Fruit fly (Drosophila melanogaster): ENCODE data around the gene tkv.

tkv gene

DNA sequence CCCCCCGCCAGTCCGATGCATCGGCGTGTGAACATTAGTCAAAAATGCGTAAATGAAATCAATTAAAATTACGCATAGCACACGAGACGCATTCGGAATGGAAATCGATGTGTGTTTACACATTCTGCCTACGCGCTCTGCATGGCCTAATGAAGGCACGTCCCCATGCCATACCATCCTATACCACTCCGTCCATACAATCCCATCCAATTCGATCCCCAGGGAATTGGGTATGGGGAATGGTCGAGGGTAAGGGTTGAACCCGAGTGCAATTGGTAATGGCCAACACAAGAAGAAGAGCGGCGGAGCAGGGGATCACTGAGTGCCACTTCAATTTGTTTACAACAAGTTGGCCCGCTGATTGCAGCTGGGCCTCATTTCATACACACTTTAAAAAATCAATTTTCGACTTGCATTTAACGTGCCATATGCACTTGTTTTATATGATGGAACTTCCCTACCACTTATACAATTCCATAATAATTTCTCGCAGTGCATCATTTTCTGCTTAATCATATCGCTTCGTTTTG lies 25.8 kb downstream of the tkv start (continued):
- no peak for TF ChIP-seq Bteb2 (GFP tag; optimal IDR thresholded peaks at IDR 0.05)
- peak; percentile 78 for TF ChIP-seq CG1603 (tag; optimal IDR thresholded peaks at IDR 0.05)
- no peak for TF ChIP-seq Trl (optimal IDR thresholded peaks at IDR 0.05)
- TF ChIP-seq Trl (GFP tag; optimal IDR thresholded peaks at IDR 0.05) = no peak
- TF ChIP-seq CG17568 (GFP tag; optimal IDR thresholded peaks at IDR 0.05) = no peak
- peak; percentile 1 for TF ChIP-seq p53 (GFP tag; optimal IDR thresholded peaks at IDR 0.05)
- no peak for TF ChIP-seq C15 (GFP tag; IDR thresholded peaks at IDR 0.05)
- TF ChIP-seq CG12391 (tag; optimal IDR thresholded peaks at IDR 0.05) = peak; percentile 45
- TF ChIP-seq tna (GFP tag; IDR thresholded peaks at IDR 0.05; ENCODE audit: partially characterized antibody) = no peak
- TF ChIP-seq fd102C (GFP tag; optimal IDR thresholded peaks at IDR 0.05) = no peak
- TF ChIP-seq slou (GFP tag; optimal IDR thresholded peaks at IDR 0.05) = no peak
- TF ChIP-seq btn (GFP tag; optimal IDR thresholded peaks at IDR 0.05) = no peak
- no peak for TF ChIP-seq CG15011 (GFP tag; optimal IDR thresholded peaks at IDR 0.05)
- no peak for TF ChIP-seq so (GFP tag; IDR thresholded peaks at IDR 0.05)
- peak; percentile 25 for TF ChIP-seq CG1602 (GFP tag; optimal IDR thresholded peaks at IDR 0.05)
- no peak for TF ChIP-seq CG9437 (GFP tag; optimal IDR thresholded peaks at IDR 0.05)
- TF ChIP-seq dysf (GFP tag; IDR thresholded peaks at IDR 0.05) = no peak; the same call in 2 of the 3 replicates
- no peak for TF ChIP-seq bcd (GFP tag; optimal IDR thresholded peaks at IDR 0.05)
- TF ChIP-seq lola (GFP tag; optimal IDR thresholded peaks at IDR 0.05) = peak in 1 of 3 experiments; percentile 58
- TF ChIP-seq Ssrp (tag; optimal IDR thresholded peaks at IDR 0.05) = no peak
- peak; percentile 41; the same call in 1 of the 2 replicates for TF ChIP-seq CG31441 (GFP tag; IDR thresholded peaks at IDR 0.05)
- TF ChIP-seq CG3726 (GFP tag; IDR thresholded peaks at IDR 0.05) = no peak
- TF ChIP-seq rib (GFP tag; IDR thresholded peaks at IDR 0.05) = no peak
- no peak for TF ChIP-seq ase (GFP tag; IDR thresholded peaks at IDR 0.05)
- no peak for TF ChIP-seq CG12104 (GFP tag; optimal IDR thresholded peaks at IDR 0.05)
- no peak for TF ChIP-seq grn (GFP tag; optimal IDR thresholded peaks at IDR 0.05)
- no peak for TF ChIP-seq Lim3 (GFP tag; IDR thresholded peaks at IDR 0.05)
- no peak for TF ChIP-seq ap (GFP tag; IDR thresholded peaks at IDR 0.05)
- peak; percentile 22 for TF ChIP-seq CG10209 (GFP tag; optimal IDR thresholded peaks at IDR 0.05)
- TF ChIP-seq jumu (GFP tag; optimal IDR thresholded peaks at IDR 0.05) = no peak
- TF ChIP-seq Xrp1 (GFP tag; IDR thresholded peaks at IDR 0.05) = peak; percentile 68; the same call in 1 of the 2 replicates
- no peak for TF ChIP-seq repo (GFP tag; optimal IDR thresholded peaks at IDR 0.05)
- peak; percentile 57 for TF ChIP-seq ac (GFP tag; optimal IDR thresholded peaks at IDR 0.05)
- no peak for TF ChIP-seq Dek (tag; optimal IDR thresholded peaks at IDR 0.05)
- no peak for TF ChIP-seq dati (GFP tag; IDR thresholded peaks at IDR 0.05)
- TF ChIP-seq pum (GFP tag; optimal IDR thresholded peaks at IDR 0.05) = peak; percentile 8
- no peak for TF ChIP-seq mld (GFP tag; IDR thresholded peaks at IDR 0.05; ENCODE audit: partially characterized antibody)
- TF ChIP-seq CG3065 (GFP tag; optimal IDR thresholded peaks at IDR 0.05) = no peak
- no peak for TF ChIP-seq Taf1 (GFP tag; IDR thresholded peaks at IDR 0.05)
- no peak for TF ChIP-seq CG17186 (GFP tag; optimal IDR thresholded peaks at IDR 0.05)
- no peak for TF ChIP-seq CG11723 (GFP tag; optimal IDR thresholded peaks at IDR 0.05)
- no peak for TF ChIP-seq Hmr (GFP tag; optimal IDR thresholded peaks at IDR 0.05)
- no peak for TF ChIP-seq prd (optimal IDR thresholded peaks at IDR 0.05)
- TF ChIP-seq prd (GFP tag; IDR thresholded peaks at IDR 0.05) = peak; percentile 52; the same call in 2 of the 3 replicates
- TF ChIP-seq CG8478 (optimal IDR thresholded peaks at IDR 0.05) = no peak
- no peak for TF ChIP-seq HLHmδ (GFP tag; optimal IDR thresholded peaks at IDR 0.05)
- TF ChIP-seq CG12219 (GFP tag; optimal IDR thresholded peaks at IDR 0.05) = peak; percentile 29
- no peak for TF ChIP-seq ftz-f1 (GFP tag; optimal IDR thresholded peaks at IDR 0.05)
- 0 out of 3 replicates have a peak, but pooled peaks have one; percentile 34 for TF ChIP-seq otp (GFP tag; IDR thresholded peaks at IDR 0.05)
- no peak for TF ChIP-seq Atf6 (GFP tag; IDR thresholded peaks at IDR 0.05)
- TF ChIP-seq CG13287 (GFP tag; IDR thresholded peaks at IDR 0.05; ENCODE audit: partially characterized antibody) = no peak
- no peak for TF ChIP-seq pho (GFP tag; optimal IDR thresholded peaks at IDR 0.05)
